Worm (Caenorhabditis elegans) whole organism, L4 larva: ENCODE results near the gene C29E4.11.

Experiments
- lim-7 ChIP-seq: fragments of 200-800 bp; sonication (Bioruptor generic); IDR thresholded peaks from 2 replicates; pipeline ENCODE4 v1.3.6; 2022; ENCODE audit warnings: missing genetic modification characterization, missing compliant biosample characterization
- nhr-77 ChIP-seq: fragments of 150-350 bp; optimal IDR thresholded peaks from 2 replicates; lab custom pipeline; 2014; ENCODE audit warnings: missing biosample characterization, missing genetic modification characterization

- no peak for TF ChIP-seq nhr-77
- TF ChIP-seq lim-7 (GFP tag; lab: Robert Waterston, UW), result no peak
Observed at ce11 chrIII:7969121-7969520, 11.2 kb upstream of the C29E4.11 start, which contains the start of the genes F54H12.8 and F54H12.7.
